Worm (Caenorhabditis elegans) whole organism, late embryonic: ENCODE results near the gene ugt-42.

Experiments used
- ama-1 ChIP-seq: fragments of 150-350 bp; optimal IDR thresholded peaks from 2 replicates; lab custom pipeline; 2014
- dve-1 ChIP-seq: sonication (generic microtip); optimal IDR thresholded peaks from 2 replicates; lab custom pipeline; 2017; ENCODE audit warnings: antibody characterized with exemption, mild to moderate bottlenecking, missing genetic modification characterization, missing compliant biosample characterization
- madf-2 ChIP-seq: sonication (generic microtip); optimal IDR thresholded peaks from 2 replicates; lab custom pipeline; 2017; ENCODE audit warnings: missing genetic modification characterization, missing compliant biosample characterization
- nhr-11 ChIP-seq: fragments of 150-350 bp; optimal IDR thresholded peaks from 2 replicates; lab custom pipeline; 2014; ENCODE audit warnings: missing biosample characterization, missing genetic modification characterization
- pha-2 ChIP-seq: sonication (generic microtip); optimal IDR thresholded peaks from 2 replicates; lab custom pipeline; 2017; ENCODE audit warnings: mild to moderate bottlenecking, missing genetic modification characterization, missing compliant biosample characterization

ce11 chrV:689538-689937 is 42.5 kb downstream of the ugt-42 start:
- TF ChIP-seq dve-1 (tag; lab: Kevin White, UChicago) = no peak
- no peak for TF ChIP-seq madf-2 (tag; lab: Kevin White, UChicago)
- no peak for TF ChIP-seq pha-2 (tag; lab: Kevin White, UChicago)
- no peak for TF ChIP-seq ama-1 (lab: Kevin White, UChicago)
- TF ChIP-seq nhr-11 (tag; lab: Kevin White, UChicago) = no peak
